Fruit fly (Drosophila melanogaster) whole organism, pupa: ENCODE results near the gene CG32812.

ENCODE experiments used
- CG12605 ChIP-seq: fragments of 200-800 bp; sonication (Bioruptor generic); IDR thresholded peaks from 2 replicates; pipeline ENCODE4 v1.3.6; 2022; ENCODE audit warnings: missing biosample characterization, missing genetic modification characterization
- CG17806 ChIP-seq: fragments of 200-800 bp; sonication (Bioruptor generic); optimal IDR thresholded peaks from 2 replicates; lab custom pipeline; 2018; ENCODE audit warnings: missing biosample characterization, mild to moderate bottlenecking, missing genetic modification characterization, moderate library complexity
- CG9948 ChIP-seq: fragments of 200-800 bp; sonication (Bioruptor generic); optimal IDR thresholded peaks from 2 replicates; lab custom pipeline; 2018; ENCODE audit warnings: missing biosample characterization, mild to moderate bottlenecking, missing genetic modification characterization, moderate library complexity
- EcR ChIP-seq: fragments of 200-800 bp; sonication (Bioruptor generic); optimal IDR thresholded peaks from 3 replicates; lab custom pipeline; 2019; ENCODE audit warnings: missing biosample characterization, missing genetic modification characterization, mild to moderate bottlenecking, moderate library complexity, missing genetic modification reagents
- Ets98B ChIP-seq: fragments of 200-800 bp; sonication (Bioruptor generic); IDR thresholded peaks from 2 replicates; pipeline ENCODE4 v1.3.6; 2022; ENCODE audit warnings: missing biosample characterization, missing genetic modification characterization
- Pif1B ChIP-seq: fragments of 200-800 bp; sonication (Bioruptor generic); optimal IDR thresholded peaks from 3 replicates; lab custom pipeline; 2016; ENCODE audit warnings: missing biosample characterization, missing genetic modification characterization
- Snoo ChIP-seq: fragments of 200-800 bp; sonication (Bioruptor generic); optimal IDR thresholded peaks from 3 replicates; lab custom pipeline; 2017; ENCODE audit warnings: missing biosample characterization, mild to moderate bottlenecking, missing genetic modification characterization, inconsistent platforms
- fd96Ca ChIP-seq: fragments of 200-800 bp; sonication (Bioruptor generic); IDR thresholded peaks from 3 replicates; pipeline ENCODE4 v1.3.6; 2022; ENCODE audit warnings: missing biosample characterization, missing genetic modification characterization
- gl ChIP-seq: fragments of 200-800 bp; sonication (Bioruptor generic); optimal IDR thresholded peaks from 2 replicates; lab custom pipeline; 2018; ENCODE audit warnings: missing biosample characterization, mild to moderate bottlenecking, missing genetic modification characterization
- rn ChIP-seq: fragments of 200-800 bp; sonication (Bioruptor generic); IDR thresholded peaks from 2 replicates; pipeline ENCODE4 v1.3.6; 2022; ENCODE audit warnings: missing biosample characterization, missing genetic modification characterization

DNA sequence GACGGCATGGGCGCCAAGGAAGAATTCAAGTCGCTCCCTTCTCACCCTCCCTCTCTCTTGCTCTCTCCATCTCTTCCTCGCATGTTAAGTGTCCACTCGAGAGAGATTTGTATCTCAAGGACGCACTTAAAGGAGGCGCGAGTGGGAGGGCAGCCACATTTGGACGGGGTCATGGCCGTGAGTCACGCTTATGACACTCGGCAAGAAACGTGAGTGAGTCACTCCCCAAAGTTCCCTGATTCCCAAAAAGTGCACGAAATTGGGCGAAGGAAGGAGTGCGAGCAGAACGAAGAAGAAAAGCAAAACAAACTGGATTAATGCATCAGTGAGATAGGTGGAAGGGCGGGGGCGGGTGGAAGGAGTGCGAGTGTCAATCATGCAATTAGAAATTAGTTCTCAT lies 34.0 kb downstream of the CG32812 start:
- TF ChIP-seq CG17806 (tag; lab: Kevin White, UChicago) (no peak), EcR (GFP tag; lab: Kevin White, UChicago) (peak; percentile 46), CG9948 (no peak), fd96Ca (GFP tag; lab: Robert Waterston, UW) (no peak), Snoo (no peak), CG12605 (GFP tag; lab: Robert Waterston, UW) (no peak), gl (tag; lab: Kevin White, UChicago) (no peak), Ets98B (GFP tag; lab: Robert Waterston, UW) (no peak), Pif1B (no peak), rn (GFP tag; lab: Robert Waterston, UW) (no peak)
